Worm (Caenorhabditis elegans): ENCODE measurements around the gene C36E8.6.
A peak's percentile ranks its signal among the peaks of the same experiment; 100 is the strongest.

The C36E8.6 gene

DNA sequence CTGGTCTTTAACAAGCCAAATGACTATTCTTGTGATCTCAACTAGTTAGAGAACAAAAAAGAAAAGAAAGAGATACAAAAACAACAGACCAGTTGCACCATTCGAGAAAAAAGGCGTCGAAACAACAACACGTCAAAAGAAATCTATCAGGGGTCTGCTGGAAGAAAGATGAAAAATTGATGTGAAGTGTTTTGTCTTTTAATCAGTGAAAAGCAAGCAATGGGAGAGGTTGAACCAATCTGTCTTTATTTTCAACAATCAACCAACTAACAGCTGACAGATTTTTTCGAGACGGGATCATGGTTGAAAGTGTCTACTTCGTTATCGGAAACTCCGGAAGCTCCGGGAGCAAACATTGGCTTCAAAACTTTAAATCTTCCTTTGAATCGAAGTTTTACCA, 6.6 kb downstream of the C36E8.6 start:
- no peak for TF ChIP-seq nhr-76 (tag; optimal IDR thresholded peaks at IDR 0.05)
- TF ChIP-seq unc-62 (GFP tag; optimal IDR thresholded peaks at IDR 0.05): peak; percentile 4

DNA sequence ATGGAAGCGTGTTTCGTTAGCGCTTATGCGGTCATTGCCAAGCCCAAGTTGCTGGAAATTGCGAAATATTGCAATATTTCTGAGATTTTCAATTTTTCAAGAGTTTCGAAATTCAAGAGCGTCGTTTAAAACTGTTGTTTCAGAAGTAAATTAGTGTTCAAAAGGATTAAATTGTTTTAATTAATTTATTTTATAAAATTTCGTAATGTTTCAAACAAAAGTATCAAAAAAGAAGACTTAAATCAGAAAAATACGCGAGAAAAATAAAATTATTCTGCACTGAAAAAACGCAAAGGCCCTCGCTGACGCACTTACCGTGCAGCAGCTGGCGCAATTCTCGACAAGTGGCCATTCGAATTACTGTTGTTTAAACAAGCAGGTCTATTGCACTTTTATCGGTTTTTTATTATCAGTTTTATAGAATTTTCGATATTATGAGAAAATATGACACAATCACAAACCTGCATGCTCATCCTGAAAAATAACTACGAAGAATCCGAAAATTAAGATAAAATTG, 16.3 kb downstream of the C36E8.6 start, which contains the start of gene tif-1A:
TSS of gene tif-1A (minus strand) at position 51 of the 517 bp plus-strand sequence.
- TF ChIP-seq ceh-43 (GFP tag; optimal IDR thresholded peaks at IDR 0.05) (no peak), tbx-8 (GFP tag; optimal IDR thresholded peaks at IDR 0.05) (no peak), nhr-2 (tag; optimal IDR thresholded peaks at IDR 0.05) (no peak), ces-1 (GFP tag; optimal IDR thresholded peaks at IDR 0.05) (peak; percentile 63), nhr-12 (tag; optimal IDR thresholded peaks at IDR 0.05) (no peak), lin-32 (GFP tag; optimal IDR thresholded peaks at IDR 0.05) (no peak), sptf-1 (tag; optimal IDR thresholded peaks at IDR 0.05) (peak; percentile 58), lsy-2 (tag; optimal IDR thresholded peaks at IDR 0.05) (peak; percentile 84), nhr-76 (tag; optimal IDR thresholded peaks at IDR 0.05) (no peak), elt-1 (tag; optimal IDR thresholded peaks at IDR 0.05; ENCODE audit: borderline replicate concordance, insufficient read depth) (no peak), nhr-28 (tag; optimal IDR thresholded peaks at IDR 0.05) (no peak), ztf-11 (tag; optimal IDR thresholded peaks at IDR 0.05) (no peak), elt-3 (tag; optimal IDR thresholded peaks at IDR 0.05) (no peak), bed-3 (GFP tag; optimal IDR thresholded peaks at IDR 0.05) (no peak), mls-2 (tag; optimal IDR thresholded peaks at IDR 0.05) (peak; percentile 24), mep-1 (tag; optimal IDR thresholded peaks at IDR 0.05) (peak; percentile 88), ham-2 (GFP tag; optimal IDR thresholded peaks at IDR 0.05) (no peak), flh-1 (GFP tag; optimal IDR thresholded peaks at IDR 0.05) (no peak), sem-2 (GFP tag; optimal IDR thresholded peaks at IDR 0.05) (no peak), lin-13 (tag; optimal IDR thresholded peaks at IDR 0.05) (peak; percentile 89), blmp-1 (tag; optimal IDR thresholded peaks at IDR 0.05) (no peak), unc-120 (tag; optimal IDR thresholded peaks at IDR 0.05; ENCODE audit: poor library complexity, severe bottlenecking) (no peak), M03D4.4 (tag; optimal IDR thresholded peaks at IDR 0.05) (peak; percentile 59), unc-39 (tag; optimal IDR thresholded peaks at IDR 0.05) (no peak), zip-8 (tag; optimal IDR thresholded peaks at IDR 0.05) (no peak), hlh-1 (tag; optimal IDR thresholded peaks at IDR 0.05) (peak; percentile 26), pha-4 (tag; optimal IDR thresholded peaks at IDR 0.05) (peak; percentile 83), nhr-237 (tag; optimal IDR thresholded peaks at IDR 0.05) (peak; percentile 40), unc-62 (GFP tag; optimal IDR thresholded peaks at IDR 0.05) (no peak), ceh-83 (GFP tag; optimal IDR thresholded peaks at IDR 0.05) (no peak), cnd-1 (tag; optimal IDR thresholded peaks at IDR 0.05) (no peak), drap-1 (GFP tag; optimal IDR thresholded peaks at IDR 0.05) (no peak), snpc-4 (tag; optimal IDR thresholded peaks at IDR 0.05) (no peak), mab-5 (tag; optimal IDR thresholded peaks at IDR 0.05) (no peak), ceh-39 (tag; optimal IDR thresholded peaks at IDR 0.05) (peak; percentile 75)

DNA sequence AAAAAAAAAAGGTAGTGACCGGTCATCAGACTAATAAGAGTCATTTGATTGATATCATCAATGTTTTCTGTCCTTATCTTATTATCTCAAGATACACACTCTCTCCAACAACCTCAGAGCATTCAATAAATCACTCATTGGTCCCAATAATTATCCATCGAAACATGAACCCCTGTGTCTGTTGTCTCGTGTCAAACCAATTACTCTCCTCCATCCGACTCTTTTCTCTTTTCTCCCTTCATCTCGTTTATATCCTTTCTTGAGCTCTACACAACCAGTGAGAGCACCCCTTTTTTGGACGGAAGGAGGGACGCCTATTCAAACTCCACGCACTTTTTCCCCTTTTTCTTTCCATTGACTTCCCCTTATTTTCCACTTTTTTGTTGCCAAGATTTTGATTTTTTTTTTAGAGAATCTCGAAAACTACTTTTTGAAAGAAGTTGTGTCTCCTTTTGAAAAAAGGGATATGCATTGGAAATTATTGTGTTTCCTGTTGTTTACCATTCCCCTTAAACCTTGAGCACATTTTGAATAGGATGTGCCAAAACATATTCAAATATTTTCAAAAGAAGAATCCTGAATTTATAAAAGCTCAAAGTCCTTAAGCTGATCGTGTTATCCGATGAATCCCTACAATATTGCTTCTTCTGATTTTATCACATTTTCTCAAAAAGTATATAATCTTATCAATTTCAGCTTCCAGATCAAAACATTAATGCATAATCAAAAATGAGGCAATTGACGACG, 17.8 kb downstream of the C36E8.6 start, which contains the start of gene pxd-1:
TSS of gene pxd-1 (plus strand) at position 697 of the 747 bp plus-strand sequence.
- peak; percentile 12 for TF ChIP-seq mab-5 (tag; optimal IDR thresholded peaks at IDR 0.05)
- TF ChIP-seq M03D4.4 (tag; optimal IDR thresholded peaks at IDR 0.05): no peak
- TF ChIP-seq ces-1 (GFP tag; optimal IDR thresholded peaks at IDR 0.05): peak; percentile 82
- no peak for TF ChIP-seq nhr-12 (tag; optimal IDR thresholded peaks at IDR 0.05)
- TF ChIP-seq ceh-43 (GFP tag; optimal IDR thresholded peaks at IDR 0.05): peak; percentile 25
- TF ChIP-seq mls-2 (tag; optimal IDR thresholded peaks at IDR 0.05): peak; percentile 55
- peak; percentile 52 for TF ChIP-seq unc-39 (tag; optimal IDR thresholded peaks at IDR 0.05)
- TF ChIP-seq sem-2 (GFP tag; optimal IDR thresholded peaks at IDR 0.05): no peak
- TF ChIP-seq unc-62 (GFP tag; optimal IDR thresholded peaks at IDR 0.05): peak; percentile 77

Data from whole organism, mixed stage, embryonic.